Worm (Caenorhabditis elegans): ENCODE data around the gene sor-1.

DNA sequence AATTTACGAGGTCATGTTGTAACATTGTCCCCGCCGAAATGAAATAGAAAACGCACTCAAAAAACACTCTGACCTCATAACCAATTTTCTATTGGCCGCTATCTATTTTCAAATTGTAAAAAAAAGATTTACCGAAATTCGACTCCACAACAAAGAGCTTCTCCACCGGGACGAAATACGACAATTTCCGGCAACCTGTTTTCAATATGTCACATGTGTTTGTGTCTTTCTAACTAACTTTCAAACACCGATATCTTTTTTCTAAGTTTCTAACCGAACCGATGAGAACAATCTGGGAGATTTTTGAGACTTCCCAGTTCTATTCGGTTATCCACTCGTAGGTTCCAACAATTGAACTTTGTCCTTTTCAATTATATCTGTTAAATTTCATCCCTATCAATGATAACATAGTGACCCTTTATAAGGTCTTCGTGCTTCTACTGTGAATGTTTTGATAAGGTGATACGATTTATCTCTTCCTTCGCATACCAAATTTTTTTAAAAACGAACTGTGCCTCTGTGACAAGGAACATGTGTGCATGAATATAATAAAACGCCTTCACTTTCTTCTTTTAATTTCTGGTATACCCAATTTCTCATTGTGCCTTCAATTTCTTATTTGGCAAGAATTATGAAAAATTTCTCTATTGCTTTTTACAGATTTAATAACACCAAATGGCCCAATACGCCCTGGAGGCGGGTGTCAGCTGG, 46.2 kb upstream of the sor-1 start, which contains the start of gene lmbr-1:
- TF ChIP-seq ttx-3 (tag; optimal IDR thresholded peaks at IDR 0.05), result no peak
- no peak for TF ChIP-seq ceh-9 (tag; optimal IDR thresholded peaks at IDR 0.05)
- TF ChIP-seq nhr-232 (tag; optimal IDR thresholded peaks at IDR 0.05), result no peak
- TF ChIP-seq odd-2 (tag; optimal IDR thresholded peaks at IDR 0.05), result no peak
- no peak for TF ChIP-seq pqm-1 (tag; optimal IDR thresholded peaks at IDR 0.05)
- TF ChIP-seq dve-1 (tag; optimal IDR thresholded peaks at IDR 0.05), result no peak
- TF ChIP-seq fax-1 (tag; optimal IDR thresholded peaks at IDR 0.05), result no peak
- no peak for TF ChIP-seq mec-3 (tag; optimal IDR thresholded peaks at IDR 0.05; ENCODE audit: borderline replicate concordance)
- no peak for TF ChIP-seq pag-3 (tag; optimal IDR thresholded peaks at IDR 0.05; ENCODE audit: borderline replicate concordance)
- no peak for TF ChIP-seq hlh-30 (tag; optimal IDR thresholded peaks at IDR 0.05; ENCODE audit: insufficient read depth)
- no peak for TF ChIP-seq T23F11.4 (GFP tag; optimal IDR thresholded peaks at IDR 0.05)
- TF ChIP-seq ceh-2 (tag; optimal IDR thresholded peaks at IDR 0.05), result no peak
- TF ChIP-seq ceh-19 (GFP tag; optimal IDR thresholded peaks at IDR 0.05), result no peak

Data from whole organism, late embryonic.